Worm (Caenorhabditis elegans) whole organism, L3 larva: ENCODE measurements around the gene nhr-56.

Source experiments
- ZK546.5 ChIP-seq: sonication (generic microtip); optimal IDR thresholded peaks from 2 replicates; lab custom pipeline; 2017; ENCODE audit warnings: missing biosample characterization, missing genetic modification characterization
- aly-2 ChIP-seq: fragments of 150-350 bp; optimal IDR thresholded peaks from 2 replicates; lab custom pipeline; 2014; ENCODE audit warnings: missing biosample characterization, missing genetic modification characterization
- ama-1 ChIP-seq: fragments of 150-350 bp; optimal IDR thresholded peaks from 2 replicates; lab custom pipeline; 2018
- ceh-16 ChIP-seq: sonication (generic microtip); optimal IDR thresholded peaks from 2 replicates; lab custom pipeline; 2017; ENCODE audit warnings: missing biosample characterization, missing genetic modification characterization
- ceh-82 ChIP-seq: fragments of 150-350 bp; optimal IDR thresholded peaks from 2 replicates; lab custom pipeline; 2014; ENCODE audit warnings: missing biosample characterization, missing genetic modification characterization
- ceh-9 ChIP-seq: sonication (generic microtip); optimal IDR thresholded peaks from 2 replicates; lab custom pipeline; 2018; ENCODE audit warnings: missing biosample characterization, missing genetic modification characterization
- daf-12 ChIP-seq: fragments of 150-350 bp; optimal IDR thresholded peaks from 2 replicates; lab custom pipeline; 2014; ENCODE audit warnings: missing biosample characterization, missing genetic modification reagents, missing genetic modification characterization
- egl-27 ChIP-seq: sonication (generic microtip); optimal IDR thresholded peaks from 4 replicates; lab custom pipeline; 2017; ENCODE audit warnings: missing biosample characterization, missing genetic modification reagents, missing genetic modification characterization
- egl-5 ChIP-seq: fragments of 150-350 bp; optimal IDR thresholded peaks from 2 replicates; lab custom pipeline; 2017; ENCODE audit warnings: missing biosample characterization, missing genetic modification reagents, missing genetic modification characterization, inconsistent platforms
- elt-1 ChIP-seq: fragments of 150-350 bp; optimal IDR thresholded peaks from 2 replicates; lab custom pipeline; 2014; ENCODE audit warnings: missing biosample characterization, missing genetic modification characterization
- elt-2 ChIP-seq: sonication (generic microtip); optimal IDR thresholded peaks from 2 replicates; lab custom pipeline; 2016; ENCODE audit warnings: missing genetic modification reagents, mild to moderate bottlenecking, missing genetic modification characterization, missing compliant biosample characterization
- eor-1 ChIP-seq, 2 experiments: fragments of 150-350 bp; optimal IDR thresholded peaks; 2 replicates each; lab custom pipeline; 2014 to 2018; ENCODE audit warnings: missing biosample characterization in 2 of 2, missing genetic modification characterization in 2 of 2
- fkh-10 ChIP-seq: sonication (generic microtip); optimal IDR thresholded peaks from 2 replicates; lab custom pipeline; 2017; ENCODE audit warnings: missing biosample characterization, missing genetic modification reagents, missing genetic modification characterization
- fkh-2 ChIP-seq: fragments of 150-350 bp; optimal IDR thresholded peaks from 2 replicates; lab custom pipeline; 2014; ENCODE audit warnings: missing biosample characterization, missing genetic modification reagents, missing genetic modification characterization
- fos-1 ChIP-seq: fragments of 150-350 bp; optimal IDR thresholded peaks from 2 replicates; lab custom pipeline; 2014; ENCODE audit warnings: missing biosample characterization, missing genetic modification characterization
- hmg-11 ChIP-seq: sonication (generic microtip); optimal IDR thresholded peaks from 2 replicates; lab custom pipeline; 2016; ENCODE audit warnings: missing genetic modification characterization, missing compliant biosample characterization
- lsy-12 ChIP-seq: sonication (generic microtip); optimal IDR thresholded peaks from 2 replicates; lab custom pipeline; 2016; ENCODE audit warnings: mild to moderate bottlenecking, missing genetic modification characterization, missing compliant biosample characterization
- mdl-1 ChIP-seq: fragments of 150-350 bp; optimal IDR thresholded peaks from 2 replicates; lab custom pipeline; 2014; ENCODE audit warnings: missing biosample characterization, missing genetic modification characterization
- mml-1 ChIP-seq: fragments of 150-350 bp; sonication (generic microtip); optimal IDR thresholded peaks from 3 replicates; lab custom pipeline; 2014; ENCODE audit warnings: missing biosample characterization, missing genetic modification characterization
- nfya-1 ChIP-seq: sonication (generic microtip); optimal IDR thresholded peaks from 2 replicates; lab custom pipeline; 2017; ENCODE audit warnings: missing genetic modification characterization, mild to moderate bottlenecking, missing compliant biosample characterization, antibody characterized with exemption, moderate library complexity; ENCODE audit not compliant: insufficient read depth
- nhr-11 ChIP-seq: fragments of 150-350 bp; optimal IDR thresholded peaks from 2 replicates; lab custom pipeline; 2014; ENCODE audit warnings: missing biosample characterization, missing genetic modification characterization
- nhr-23 ChIP-seq: fragments of 150-350 bp; optimal IDR thresholded peaks from 2 replicates; lab custom pipeline; 2014; ENCODE audit warnings: missing biosample characterization, missing genetic modification reagents, missing genetic modification characterization
- nhr-237 ChIP-seq: fragments of 150-350 bp; optimal IDR thresholded peaks from 2 replicates; lab custom pipeline; 2014; ENCODE audit warnings: missing biosample characterization, missing genetic modification characterization
- nhr-25 ChIP-seq: sonication (generic microtip); optimal IDR thresholded peaks from 2 replicates; lab custom pipeline; 2017; ENCODE audit warnings: missing biosample characterization, missing genetic modification characterization
- nhr-43 ChIP-seq: sonication (generic microtip); optimal IDR thresholded peaks from 2 replicates; lab custom pipeline; 2016; ENCODE audit warnings: mild to moderate bottlenecking, missing genetic modification characterization, missing compliant biosample characterization; ENCODE audit not compliant: poor library complexity, severe bottlenecking
- nhr-67 ChIP-seq: fragments of 150-350 bp; optimal IDR thresholded peaks from 2 replicates; lab custom pipeline; 2014; ENCODE audit warnings: missing biosample characterization, missing genetic modification characterization
- nhr-77 ChIP-seq: fragments of 150-350 bp; optimal IDR thresholded peaks from 2 replicates; lab custom pipeline; 2014; ENCODE audit warnings: missing biosample characterization, missing genetic modification characterization
- pha-4 ChIP-seq: fragments of 150-350 bp; optimal IDR thresholded peaks from 2 replicates; lab custom pipeline; 2014; ENCODE audit warnings: missing biosample characterization, missing genetic modification reagents, missing genetic modification characterization
- pqm-1 ChIP-seq: fragments of 150-350 bp; optimal IDR thresholded peaks from 2 replicates; lab custom pipeline; 2017; ENCODE audit warnings: missing biosample characterization, missing genetic modification characterization, inconsistent platforms
- sea-2 ChIP-seq: fragments of 150-350 bp; sonication (generic microtip); optimal IDR thresholded peaks from 4 replicates; lab custom pipeline; 2014; ENCODE audit warnings: missing biosample characterization, missing genetic modification reagents, missing genetic modification characterization
- skn-1 ChIP-seq: fragments of 150-350 bp; optimal IDR thresholded peaks from 2 replicates; lab custom pipeline; 2014; ENCODE audit warnings: missing biosample characterization, missing genetic modification characterization
- snpc-4 ChIP-seq: fragments of 150-350 bp; optimal IDR thresholded peaks from 2 replicates; lab custom pipeline; 2014; ENCODE audit warnings: missing biosample characterization, missing genetic modification characterization
- tbx-2 ChIP-seq: sonication (generic microtip); optimal IDR thresholded peaks from 2 replicates; lab custom pipeline; 2016; ENCODE audit warnings: mild to moderate bottlenecking, missing genetic modification characterization, missing compliant biosample characterization
- unc-39 ChIP-seq: sonication (generic microtip); optimal IDR thresholded peaks from 4 replicates; lab custom pipeline; 2017; ENCODE audit warnings: missing biosample characterization, missing genetic modification characterization
- unc-62 ChIP-seq: fragments of 150-350 bp; sonication (generic microtip); optimal IDR thresholded peaks from 4 replicates; lab custom pipeline; 2014; ENCODE audit warnings: missing biosample characterization, missing genetic modification reagents, missing genetic modification characterization
- ztf-11 ChIP-seq: fragments of 150-350 bp; optimal IDR thresholded peaks from 2 replicates; lab custom pipeline; 2014; ENCODE audit warnings: missing biosample characterization, missing genetic modification characterization
- ztf-4 ChIP-seq: fragments of 150-350 bp; optimal IDR thresholded peaks from 2 replicates; lab custom pipeline; 2014; ENCODE audit warnings: missing biosample characterization, missing genetic modification characterization

The nhr-56 gene

DNA sequence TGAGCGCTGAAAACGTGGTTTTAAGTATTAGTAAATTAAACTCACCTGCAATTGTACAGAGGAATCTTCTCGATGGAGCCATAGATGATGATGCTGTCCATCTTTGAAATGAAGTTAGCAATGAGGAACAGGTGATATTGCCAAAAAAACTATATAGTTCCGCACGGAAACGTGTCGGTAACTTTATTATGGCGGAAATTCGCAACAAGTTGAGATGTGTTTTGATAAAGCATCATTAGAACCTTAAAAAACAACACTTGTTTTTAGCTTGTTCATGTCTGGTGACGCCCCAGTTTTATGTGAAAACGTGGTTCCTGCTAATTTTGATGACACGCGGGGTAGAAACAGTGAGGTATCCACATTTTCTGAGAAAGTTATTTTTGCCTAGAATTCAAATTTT is 12.6 kb upstream of the nhr-56 start, which contains the start of gene srt-40:
Gene srt-40, minus strand, starts transcription at position 101 of the 400 bp plus-strand sequence.
- no peak for TF ChIP-seq hmg-11 (tag; lab: Kevin White, UChicago)
- TF ChIP-seq ama-1 (lab: Kevin White, UChicago): no peak
- no peak for TF ChIP-seq ztf-11
- no peak for TF ChIP-seq fos-1 (tag; lab: Kevin White, UChicago)
- TF ChIP-seq skn-1: no peak
- TF ChIP-seq nhr-237: no peak
- TF ChIP-seq elt-1: no peak
- no peak for TF ChIP-seq fkh-10 (GFP tag; lab: Kevin White, UChicago)
- no peak for TF ChIP-seq pha-4 (tag; lab: Kevin White, UChicago)
- TF ChIP-seq egl-5: no peak
- TF ChIP-seq fkh-2: no peak

DNA sequence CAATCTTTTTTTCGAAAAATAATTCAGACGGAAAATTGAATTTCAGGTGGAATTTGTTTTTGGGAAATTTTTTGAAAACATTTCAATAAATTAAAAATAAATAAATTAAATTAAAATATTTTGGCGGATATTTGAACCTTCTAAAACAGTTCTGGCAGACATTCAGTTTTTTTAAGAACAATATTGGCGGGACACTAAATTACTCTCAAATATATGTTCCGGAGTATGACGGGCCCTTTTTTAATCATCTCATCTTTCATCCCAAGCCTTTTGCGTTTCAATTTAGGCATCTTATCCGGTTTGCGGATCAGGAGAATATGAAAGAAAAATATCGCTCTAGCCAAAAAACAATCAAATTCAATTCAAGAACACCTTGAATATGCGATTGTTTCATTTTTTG is 12.0 kb upstream of the nhr-56 start, which contains the start of gene svh-11:
Gene svh-11, plus strand, starts transcription at position 301 of the 400 bp plus-strand sequence.
- no peak for TF ChIP-seq snpc-4 (tag; lab: Kevin White, UChicago)
- no peak for TF ChIP-seq nhr-23 (tag; lab: Kevin White, UChicago)
- no peak for TF ChIP-seq elt-1
- TF ChIP-seq sea-2 (GFP tag; lab: Kevin White, UChicago): no peak
- TF ChIP-seq ZK546.5: no peak
- TF ChIP-seq ceh-82 (tag; lab: Kevin White, UChicago): no peak
- TF ChIP-seq unc-39 (tag; lab: Kevin White, UChicago): no peak
- TF ChIP-seq hmg-11 (tag; lab: Kevin White, UChicago): no peak
- no peak for TF ChIP-seq lsy-12
- TF ChIP-seq egl-27 (tag; lab: Kevin White, UChicago): no peak

DNA sequence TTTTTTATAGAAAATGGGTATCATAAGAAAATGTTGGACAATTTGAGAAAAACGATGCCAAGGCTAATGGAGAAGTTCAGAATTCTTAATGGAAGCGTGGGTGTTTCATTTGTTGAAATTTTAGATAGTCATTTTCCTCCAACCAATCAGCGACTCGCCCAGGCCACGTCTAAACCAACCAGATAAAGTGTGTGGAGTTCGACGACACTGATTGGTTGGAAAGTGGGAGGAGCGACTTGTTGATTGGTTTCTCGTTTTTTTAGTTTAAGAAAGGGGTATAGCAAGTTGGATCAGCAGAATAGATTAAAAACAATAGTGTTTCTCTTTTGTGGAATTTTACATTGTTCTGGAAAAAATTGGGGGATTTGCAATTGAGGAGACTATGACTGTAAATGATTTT is 11.3 kb upstream of the nhr-56 start:
- TF ChIP-seq fkh-10 (GFP tag; lab: Kevin White, UChicago): no peak
- peak; percentile 84 for TF ChIP-seq nfya-1
- no peak for TF ChIP-seq unc-62 (GFP tag; lab: Kevin White, UChicago)
- no peak for TF ChIP-seq mdl-1 (tag; lab: Kevin White, UChicago)
- TF ChIP-seq ztf-4 (tag; lab: Kevin White, UChicago): no peak
- no peak for TF ChIP-seq nhr-43 (tag; lab: Kevin White, UChicago)

DNA sequence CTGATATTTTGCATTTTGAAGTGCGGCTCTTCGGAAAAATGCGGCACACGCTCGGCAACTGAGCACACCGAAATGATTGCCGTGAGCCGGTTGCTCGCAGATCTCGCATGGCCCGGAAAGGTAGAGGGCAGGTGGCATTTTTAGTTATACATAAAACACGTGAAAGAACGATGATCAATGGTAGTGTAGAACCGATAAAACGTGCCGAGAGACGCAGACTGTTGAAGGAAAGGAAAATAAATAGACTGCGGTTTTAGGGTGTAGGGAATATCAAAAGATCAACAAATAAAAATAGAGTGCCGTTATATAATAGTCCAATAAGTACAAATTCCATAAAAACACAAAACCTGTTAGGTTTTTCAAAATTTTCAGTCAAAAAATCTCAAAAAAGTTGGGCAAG is 6.9 kb upstream of the nhr-56 start, which contains the start of gene nhr-133:
Gene nhr-133, minus strand, starts transcription at position 183 of the 400 bp plus-strand sequence.
- TF ChIP-seq pha-4 (tag; lab: Kevin White, UChicago) (peak; percentile 73), elt-2 (tag; lab: Kevin White, UChicago) (peak; percentile 38), ceh-82 (tag; lab: Kevin White, UChicago) (no peak)

DNA sequence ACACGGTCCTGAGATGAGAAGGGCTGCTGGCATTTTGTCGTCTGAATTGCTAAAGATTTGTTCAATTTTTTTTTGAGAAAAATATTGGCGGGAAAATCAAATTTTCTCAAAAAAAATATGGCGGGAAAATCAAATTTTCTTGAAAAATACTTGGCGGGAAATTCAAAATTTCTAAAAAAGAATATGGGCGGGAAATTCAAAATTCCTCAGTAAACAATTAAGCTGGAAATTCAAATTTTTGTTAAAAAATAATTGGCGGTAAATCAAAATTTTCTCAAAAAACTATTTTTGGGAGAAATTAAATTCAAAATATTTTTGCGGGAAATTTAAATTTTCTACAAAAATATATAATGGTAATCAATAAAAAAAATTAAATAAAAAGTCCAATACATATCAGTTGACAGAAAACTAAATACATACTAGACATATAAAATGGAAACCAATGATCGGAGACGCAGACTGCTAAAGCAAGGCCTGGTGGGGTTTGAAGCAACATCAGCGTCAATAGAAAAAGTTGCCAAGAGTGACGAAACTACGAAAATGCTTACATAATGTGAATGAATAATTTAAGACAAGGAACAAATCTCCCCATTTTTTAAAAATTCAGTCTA is 4.3 kb upstream of the nhr-56 start, which contains the start of gene nhr-184:
Gene nhr-184, minus strand, starts transcription at position 51 of the 611 bp plus-strand sequence.
- TF ChIP-seq daf-12 (no peak), lsy-12 (no peak), mdl-1 (tag; lab: Kevin White, UChicago) (no peak), ceh-82 (tag; lab: Kevin White, UChicago) (no peak), nhr-11 (tag; lab: Kevin White, UChicago) (no peak), elt-2 (tag; lab: Kevin White, UChicago) (peak; percentile 27), nhr-77 (tag; lab: Kevin White, UChicago) (no peak), pqm-1 (tag; lab: Kevin White, UChicago) (peak; percentile 25), pha-4 (tag; lab: Kevin White, UChicago) (peak; percentile 58), hmg-11 (tag; lab: Kevin White, UChicago) (peak; percentile 42), ceh-16 (tag; lab: Kevin White, UChicago) (no peak)

DNA sequence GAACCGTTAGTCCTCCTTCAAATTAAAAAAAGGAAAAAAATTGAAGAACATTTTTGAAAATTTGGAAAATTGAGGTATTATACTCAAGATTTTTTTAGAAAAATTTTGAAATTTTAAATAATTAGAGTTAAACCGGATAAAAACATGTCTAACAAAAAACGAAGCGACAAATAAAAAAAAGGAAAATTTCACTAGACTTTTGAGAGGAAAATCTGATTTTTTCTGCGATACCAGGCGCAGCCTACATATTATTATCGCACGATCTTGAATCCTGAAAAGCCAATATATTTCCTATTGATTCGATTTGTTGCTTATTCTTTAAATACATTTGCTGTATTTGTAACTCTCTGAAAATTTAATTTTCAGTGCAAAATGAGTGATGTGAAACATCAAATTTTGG is 3.5 kb upstream of the nhr-56 start, which contains the start of gene nstp-8:
Gene nstp-8, plus strand, starts transcription at position 301 of the 400 bp plus-strand sequence.
- no peak for TF ChIP-seq nhr-25
- no peak for TF ChIP-seq mml-1 (tag; lab: Kevin White, UChicago)
- TF ChIP-seq ztf-4 (tag; lab: Kevin White, UChicago): no peak
- TF ChIP-seq unc-62 (GFP tag; lab: Kevin White, UChicago): no peak
- TF ChIP-seq ceh-9: no peak
- no peak for TF ChIP-seq nhr-67 (tag; lab: Kevin White, UChicago)
- no peak for TF ChIP-seq ztf-11
- TF ChIP-seq aly-2 (tag; lab: Kevin White, UChicago): no peak
- TF ChIP-seq eor-1 (tag; optimal IDR thresholded peaks at IDR 0.05; lab: Kevin White, UChicago): no peak
- no peak for TF ChIP-seq sea-2 (GFP tag; lab: Kevin White, UChicago)
- no peak for TF ChIP-seq elt-1
- no peak for TF ChIP-seq nhr-77 (tag; lab: Kevin White, UChicago)
- TF ChIP-seq nhr-23 (tag; lab: Kevin White, UChicago): no peak
- no peak for TF ChIP-seq tbx-2 (tag; lab: Kevin White, UChicago)
- no peak for TF ChIP-seq fkh-10 (GFP tag; lab: Kevin White, UChicago)
- TF ChIP-seq snpc-4 (tag; lab: Kevin White, UChicago): no peak
